Fruit fly (Drosophila melanogaster) whole organism, embryonic: ENCODE results near the gene Sgt1.

Source experiments
- CG12299 ChIP-seq: fragments of 200-800 bp; sonication (Bioruptor generic); optimal IDR thresholded peaks from 2 replicates; lab custom pipeline; 2018; ENCODE audit warnings: missing biosample characterization, mild to moderate bottlenecking, missing genetic modification characterization
- CG14667 ChIP-seq: fragments of 200-800 bp; sonication (Bioruptor generic); IDR thresholded peaks from 2 replicates; pipeline ENCODE4 v1.3.6; 2022; ENCODE audit warnings: missing biosample characterization, missing genetic modification characterization
- CG14965 ChIP-seq: fragments of 200-800 bp; sonication (Bioruptor generic); optimal IDR thresholded peaks from 2 replicates; lab custom pipeline; 2016; ENCODE audit warnings: missing biosample characterization, missing genetic modification characterization, borderline replicate concordance
- CG15269 ChIP-seq: fragments of 200-800 bp; sonication (Bioruptor generic); optimal IDR thresholded peaks from 2 replicates; lab custom pipeline; 2018; ENCODE audit warnings: missing biosample characterization, mild to moderate bottlenecking, missing genetic modification characterization, moderate library complexity
- CG2116 ChIP-seq: fragments of 200-800 bp; sonication (Bioruptor generic); optimal IDR thresholded peaks from 3 replicates; lab custom pipeline; 2018; ENCODE audit warnings: missing biosample characterization, mild to moderate bottlenecking, missing genetic modification characterization
- CG2129 ChIP-seq: fragments of 200-800 bp; sonication (Bioruptor generic); IDR thresholded peaks from 2 replicates; pipeline ENCODE4 v1.3.6; 2022; ENCODE audit warnings: missing biosample characterization, missing genetic modification characterization; ENCODE audit not compliant: partially characterized antibody
- CG6854 ChIP-seq: fragments of 200-800 bp; sonication (Bioruptor generic); optimal IDR thresholded peaks from 3 replicates; lab custom pipeline; 2017; ENCODE audit warnings: missing biosample characterization, mild to moderate bottlenecking, missing genetic modification characterization
- Fer3 ChIP-seq: fragments of 200-800 bp; sonication (Bioruptor generic); optimal IDR thresholded peaks from 2 replicates; lab custom pipeline; 2018; ENCODE audit warnings: missing biosample characterization, mild to moderate bottlenecking, missing genetic modification characterization, moderate library complexity
- Opbp ChIP-seq: fragments of 200-800 bp; sonication (Bioruptor generic); IDR thresholded peaks from 3 replicates; pipeline ENCODE4 v1.3.6; 2022; ENCODE audit warnings: missing biosample characterization, missing genetic modification characterization; ENCODE audit not compliant: partially characterized antibody
- nerfin-2 ChIP-seq: fragments of 200-800 bp; sonication (Bioruptor generic); IDR thresholded peaks from 2 replicates; pipeline ENCODE4 v1.3.6; 2022; ENCODE audit warnings: missing biosample characterization, missing genetic modification characterization; ENCODE audit not compliant: partially characterized antibody

- no peak for TF ChIP-seq CG2116
- no peak for TF ChIP-seq Opbp (GFP tag; lab: Robert Waterston, UW)
- no peak for TF ChIP-seq CG2129 (GFP tag; lab: Robert Waterston, UW)
- no peak for TF ChIP-seq CG14667 (GFP tag; lab: Robert Waterston, UW)
- no peak for TF ChIP-seq Fer3 (tag; lab: Kevin White, UChicago)
- TF ChIP-seq CG6854 (GFP tag; lab: Kevin White, UChicago), result no peak
- TF ChIP-seq CG15269 (tag; lab: Kevin White, UChicago), result no peak
- TF ChIP-seq CG12299, result no peak
- TF ChIP-seq nerfin-2 (GFP tag; lab: Robert Waterston, UW), result no peak
- TF ChIP-seq CG14965 (GFP tag; lab: Kevin White, UChicago), result no peak
These were observed 12.1 kb upstream of the Sgt1 start, which contains the start of gene Ctr1B for dm6 chr3R:8317215-8317614.
